Fruit fly (Drosophila melanogaster): Measurements from ENCODE around the gene Ada2b.

dm6 chr3R:8198320-8198719 is 42.0 kb downstream of the Ada2b start:
- TF ChIP-seq CTCF (optimal IDR thresholded peaks at IDR 0.05) (no peak), CG8478 (optimal IDR thresholded peaks at IDR 0.05) (no peak)
